Worm (Caenorhabditis elegans) whole organism, early embryonic: ENCODE results near the gene bas-1.

Experiments used
- B0310.2 ChIP-seq: sonication (generic microtip); optimal IDR thresholded peaks from 2 replicates; lab custom pipeline; 2016; ENCODE audit warnings: mild to moderate bottlenecking, missing genetic modification characterization, missing compliant biosample characterization
- F13C5.2 ChIP-seq: sonication (generic microtip); optimal IDR thresholded peaks from 2 replicates; lab custom pipeline; 2017; ENCODE audit warnings: mild to moderate bottlenecking, missing genetic modification characterization, inconsistent platforms, missing compliant biosample characterization
- aly-1 ChIP-seq: sonication (generic microtip); optimal IDR thresholded peaks from 2 replicates; lab custom pipeline; 2016; ENCODE audit warnings: missing genetic modification characterization, missing compliant biosample characterization
- ama-1 ChIP-seq: fragments of 150-350 bp; optimal IDR thresholded peaks from 2 replicates; lab custom pipeline; 2014
- ceh-13 ChIP-seq: fragments of 200-800 bp; sonication (Bioruptor generic); optimal IDR thresholded peaks from 2 replicates; lab custom pipeline; 2018; ENCODE audit warnings: mild to moderate bottlenecking, missing genetic modification characterization, missing compliant biosample characterization
- ceh-36 ChIP-seq: sonication (generic microtip); optimal IDR thresholded peaks from 2 replicates; lab custom pipeline; 2016; ENCODE audit warnings: missing genetic modification characterization, inconsistent platforms, missing compliant biosample characterization
- ets-7 ChIP-seq: sonication (generic microtip); optimal IDR thresholded peaks from 2 replicates; lab custom pipeline; 2016; ENCODE audit warnings: missing genotype, missing genetic modification characterization, missing compliant biosample characterization
- flt-1 ChIP-seq: fragments of 200-800 bp; sonication (Bioruptor generic); IDR thresholded peaks from 2 replicates; pipeline ENCODE4 v1.3.6; 2022; ENCODE audit warnings: missing genetic modification characterization, missing compliant biosample characterization
- hmbx-1 ChIP-seq: sonication (generic microtip); optimal IDR thresholded peaks from 2 replicates; lab custom pipeline; 2016; ENCODE audit warnings: mild to moderate bottlenecking, missing genetic modification characterization, missing compliant biosample characterization
- hmg-4 ChIP-seq: fragments of 200-800 bp; sonication (Bioruptor generic); optimal IDR thresholded peaks from 2 replicates; lab custom pipeline; 2018; ENCODE audit warnings: mild to moderate bottlenecking, missing genetic modification characterization, missing compliant biosample characterization
- hnd-1 ChIP-seq: sonication (generic microtip); optimal IDR thresholded peaks from 2 replicates; lab custom pipeline; 2016; ENCODE audit warnings: missing genetic modification characterization, missing compliant biosample characterization
- pes-1 ChIP-seq: fragments of 200-800 bp; sonication (Bioruptor generic); IDR thresholded peaks from 2 replicates; pipeline ENCODE4 v1.3.6; 2022; ENCODE audit warnings: missing genetic modification reagents, missing genetic modification characterization, missing compliant biosample characterization
- scrt-1 ChIP-seq: fragments of 200-800 bp; sonication (Bioruptor generic); IDR thresholded peaks from 2 replicates; pipeline ENCODE4 v1.3.6; 2022; ENCODE audit warnings: missing genetic modification characterization, missing compliant biosample characterization
- sea-1 ChIP-seq: fragments of 200-800 bp; sonication (Bioruptor generic); conservative IDR thresholded peaks from 2 replicates; pipeline ENCODE4 v1.3.6; 2022; ENCODE audit warnings: missing genetic modification characterization, missing compliant biosample characterization
- tbx-11 ChIP-seq: fragments of 200-800 bp; sonication (Bioruptor generic); IDR thresholded peaks from 2 replicates; pipeline ENCODE4 v1.3.6; 2022; ENCODE audit warnings: missing genetic modification characterization, missing compliant biosample characterization
- tbx-37 ChIP-seq: fragments of 200-800 bp; sonication (Bioruptor generic); conservative IDR thresholded peaks from 2 replicates; pipeline ENCODE4 v1.3.6; 2022; ENCODE audit warnings: missing genetic modification reagents, missing genetic modification characterization, missing compliant biosample characterization
- tra-4 ChIP-seq: sonication (generic microtip); optimal IDR thresholded peaks from 2 replicates; lab custom pipeline; 2017; ENCODE audit warnings: missing genetic modification characterization, missing compliant biosample characterization

bas-1 gene

DNA sequence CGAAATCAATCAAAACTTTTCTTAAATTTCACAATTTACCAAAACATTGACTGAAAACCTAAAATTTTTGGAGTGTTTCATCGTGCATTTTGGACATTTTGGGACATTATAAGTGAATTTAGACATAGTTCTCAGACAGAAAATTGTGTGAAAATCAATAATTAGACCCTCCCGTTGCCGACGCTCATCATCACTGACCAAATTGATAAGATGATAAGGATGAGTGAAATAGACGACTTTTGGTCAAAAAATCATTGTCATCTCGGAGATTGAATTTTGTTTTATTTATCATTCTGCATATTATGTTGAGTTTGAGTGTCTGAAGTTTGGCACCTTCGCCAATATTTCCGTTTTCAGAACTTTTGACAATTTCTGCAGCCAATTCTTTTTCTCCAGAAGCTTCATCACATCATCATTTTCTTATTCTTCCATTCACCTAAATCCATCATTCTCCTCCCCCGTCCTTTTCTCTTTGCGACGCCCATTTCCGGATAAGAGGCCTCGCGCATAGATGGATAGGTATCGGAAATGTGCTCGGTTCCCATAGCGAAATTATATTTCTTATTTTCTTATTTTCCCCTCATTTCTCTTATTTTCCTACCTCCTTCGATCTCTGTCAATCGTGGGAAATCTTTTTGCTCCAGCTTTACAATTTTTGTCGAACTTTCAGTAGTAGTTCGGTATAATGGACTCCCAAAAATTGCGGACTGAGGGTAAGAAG lies at the start of gene bas-1:
bas-1 (plus strand) TSS at position 671 of the 721 bp plus-strand sequence.
- TF ChIP-seq ceh-36 (tag; lab: Kevin White, UChicago) = no peak
- no peak for TF ChIP-seq sea-1 (GFP tag; lab: Robert Waterston, UW)
- no peak for TF ChIP-seq ets-7
- TF ChIP-seq hmg-4 (GFP tag; lab: Kevin White, UChicago) = no peak
- TF ChIP-seq ama-1 = no peak
- TF ChIP-seq ceh-13 (GFP tag; lab: Kevin White, UChicago) = no peak
- TF ChIP-seq flt-1 = no peak
- no peak for TF ChIP-seq tbx-11 (GFP tag; lab: Robert Waterston, UW)
- TF ChIP-seq scrt-1 (GFP tag; lab: Robert Waterston, UW) = no peak
- TF ChIP-seq hnd-1 (tag; lab: Kevin White, UChicago) = no peak
- TF ChIP-seq F13C5.2 = no peak
- no peak for TF ChIP-seq aly-1 (tag; lab: Kevin White, UChicago)
- TF ChIP-seq hmbx-1 (tag; lab: Kevin White, UChicago) = no peak
- no peak for TF ChIP-seq pes-1 (GFP tag; lab: Robert Waterston, UW)
- TF ChIP-seq tbx-37 (GFP tag; lab: Robert Waterston, UW) = no peak
- TF ChIP-seq B0310.2 = no peak

DNA sequence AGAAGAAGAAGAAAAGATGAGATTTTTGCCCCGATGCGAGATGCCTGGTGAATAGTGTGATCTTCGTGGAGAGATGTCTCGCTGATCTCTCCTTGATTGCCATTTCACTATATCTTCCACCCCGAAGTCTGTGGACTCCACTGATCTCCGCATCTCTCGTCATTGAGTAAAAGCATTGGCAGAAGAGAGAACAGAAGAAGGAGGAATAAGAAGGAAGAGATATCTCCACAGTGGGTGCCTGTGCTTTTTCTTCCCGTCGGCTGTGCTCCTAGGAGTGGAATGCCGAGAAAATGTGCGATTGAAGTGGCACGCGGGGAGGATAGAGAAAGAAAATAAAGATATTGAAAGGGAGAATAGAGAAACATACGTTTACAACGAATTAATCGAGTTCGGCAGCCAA lies 48.4 kb upstream of the bas-1 start:
- no peak for TF ChIP-seq tra-4 (tag; lab: Kevin White, UChicago)
- TF ChIP-seq scrt-1 (GFP tag; lab: Robert Waterston, UW) = no peak
- TF ChIP-seq aly-1 (tag; lab: Kevin White, UChicago) = no peak
- TF ChIP-seq flt-1 = no peak
- TF ChIP-seq pes-1 (GFP tag; lab: Robert Waterston, UW) = no peak
- TF ChIP-seq ets-7 = no peak
- TF ChIP-seq hmg-4 (GFP tag; lab: Kevin White, UChicago) = no peak
- no peak for TF ChIP-seq ceh-36 (tag; lab: Kevin White, UChicago)
- TF ChIP-seq tbx-11 (GFP tag; lab: Robert Waterston, UW) = no peak
- TF ChIP-seq hmbx-1 (tag; lab: Kevin White, UChicago) = no peak
- TF ChIP-seq tbx-37 (GFP tag; lab: Robert Waterston, UW) = no peak
- no peak for TF ChIP-seq ama-1
- TF ChIP-seq B0310.2 = no peak

DNA sequence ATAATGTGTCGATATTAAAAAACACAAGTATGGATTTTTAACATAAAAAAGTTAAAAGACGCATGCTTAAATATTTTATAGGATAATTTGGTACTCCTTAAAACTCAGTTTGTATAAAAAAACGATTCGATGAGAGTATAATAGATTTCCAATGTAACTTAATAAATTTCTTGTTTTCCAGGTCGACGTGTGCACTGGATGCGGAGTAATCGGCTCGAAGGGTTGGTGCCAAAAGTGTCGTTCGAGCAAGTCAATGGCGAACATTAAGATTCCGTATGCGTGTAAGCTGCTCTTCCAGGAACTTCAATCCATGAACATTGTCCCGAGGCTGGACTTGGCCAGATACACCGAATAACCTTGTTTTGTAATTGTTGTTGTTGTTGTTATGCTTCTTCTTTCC lies 47.7 kb upstream of the bas-1 start:
- TF ChIP-seq hmbx-1 (tag; lab: Kevin White, UChicago) (no peak), F13C5.2 (no peak), aly-1 (tag; lab: Kevin White, UChicago) (no peak), pes-1 (GFP tag; lab: Robert Waterston, UW) (no peak), hnd-1 (tag; lab: Kevin White, UChicago) (no peak), B0310.2 (no peak), ceh-13 (GFP tag; lab: Kevin White, UChicago) (no peak), flt-1 (no peak), sea-1 (GFP tag; lab: Robert Waterston, UW) (no peak), scrt-1 (GFP tag; lab: Robert Waterston, UW) (no peak)

DNA sequence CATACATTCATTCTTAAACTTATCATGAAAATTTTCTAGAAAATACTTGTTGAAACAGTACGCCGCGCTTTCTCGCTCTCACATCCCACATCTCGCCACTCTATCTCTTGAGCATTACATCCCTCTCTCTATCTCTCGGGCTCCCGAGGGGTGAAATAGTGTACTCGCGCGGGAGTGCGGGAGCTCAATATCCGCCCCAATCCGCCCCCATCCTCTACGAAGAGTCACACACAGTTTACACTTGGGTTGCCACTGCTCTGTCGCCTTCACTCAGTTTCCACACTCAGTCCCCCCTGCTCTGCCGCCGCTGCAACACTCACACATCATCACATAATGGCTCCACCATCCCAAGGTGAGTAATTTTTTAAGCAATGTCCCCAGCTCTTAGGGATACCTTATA lies 47.3 kb upstream of the bas-1 start, which contains the start of gene mlc-3:
mlc-3 (plus strand) TSS at position 227 of the 400 bp plus-strand sequence.
- TF ChIP-seq tbx-37 (GFP tag; lab: Robert Waterston, UW) = 0 out of 2 replicates have a peak, but pooled peaks have one; percentile 2
- peak; percentile 12 for TF ChIP-seq hmg-4 (GFP tag; lab: Kevin White, UChicago)
- TF ChIP-seq sea-1 (GFP tag; lab: Robert Waterston, UW) = no peak
- TF ChIP-seq aly-1 (tag; lab: Kevin White, UChicago) = no peak

DNA sequence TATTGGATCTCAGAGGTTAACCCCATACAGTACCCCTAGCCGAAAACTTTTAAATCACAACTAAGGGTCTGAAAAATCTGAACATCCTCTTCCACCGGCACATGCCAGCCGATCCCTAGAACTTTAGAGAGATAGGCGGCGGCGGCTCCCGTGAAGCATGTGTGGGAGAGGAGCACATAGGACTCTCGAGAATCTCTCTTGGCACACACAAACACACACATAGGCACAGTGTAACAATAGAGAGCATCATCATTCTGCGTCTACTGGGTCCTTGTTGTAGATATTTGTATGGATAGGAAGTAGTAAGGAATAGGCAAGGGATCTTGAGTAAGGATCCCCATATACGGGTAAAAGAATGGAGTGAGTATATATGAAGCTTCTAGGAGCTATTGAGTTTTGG lies 46.4 kb upstream of the bas-1 start:
- TF ChIP-seq tbx-11 (GFP tag; lab: Robert Waterston, UW) (no peak), ets-7 (no peak), ceh-13 (GFP tag; lab: Kevin White, UChicago) (no peak), hmbx-1 (tag; lab: Kevin White, UChicago) (no peak), B0310.2 (no peak), scrt-1 (GFP tag; lab: Robert Waterston, UW) (no peak), flt-1 (no peak), hmg-4 (GFP tag; lab: Kevin White, UChicago) (no peak), aly-1 (tag; lab: Kevin White, UChicago) (no peak), tra-4 (tag; lab: Kevin White, UChicago) (no peak)

DNA sequence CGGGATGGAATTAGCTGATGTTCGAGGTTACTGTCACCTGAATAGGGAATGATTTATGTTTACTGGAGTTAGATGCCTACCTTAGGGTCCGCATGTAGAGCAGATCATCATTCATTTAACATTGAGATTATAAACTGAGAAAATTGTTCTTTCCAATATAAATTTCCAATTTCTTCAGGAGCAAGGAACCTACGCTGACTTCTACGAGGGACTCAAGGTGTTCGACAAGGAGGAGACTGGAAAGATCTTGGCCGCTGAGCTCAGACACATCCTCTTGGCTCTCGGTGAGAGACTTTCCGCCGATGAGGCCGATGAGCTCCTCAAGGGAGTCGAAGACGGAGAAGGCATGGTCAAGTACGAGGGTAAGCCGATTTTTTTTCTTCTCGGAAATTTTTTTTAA lies 45.6 kb upstream of the bas-1 start:
- TF ChIP-seq ceh-13 (GFP tag; lab: Kevin White, UChicago) (no peak), sea-1 (GFP tag; lab: Robert Waterston, UW) (no peak), ets-7 (no peak), tra-4 (tag; lab: Kevin White, UChicago) (no peak), tbx-11 (GFP tag; lab: Robert Waterston, UW) (no peak), scrt-1 (GFP tag; lab: Robert Waterston, UW) (no peak), hmg-4 (GFP tag; lab: Kevin White, UChicago) (no peak), F13C5.2 (no peak)

DNA sequence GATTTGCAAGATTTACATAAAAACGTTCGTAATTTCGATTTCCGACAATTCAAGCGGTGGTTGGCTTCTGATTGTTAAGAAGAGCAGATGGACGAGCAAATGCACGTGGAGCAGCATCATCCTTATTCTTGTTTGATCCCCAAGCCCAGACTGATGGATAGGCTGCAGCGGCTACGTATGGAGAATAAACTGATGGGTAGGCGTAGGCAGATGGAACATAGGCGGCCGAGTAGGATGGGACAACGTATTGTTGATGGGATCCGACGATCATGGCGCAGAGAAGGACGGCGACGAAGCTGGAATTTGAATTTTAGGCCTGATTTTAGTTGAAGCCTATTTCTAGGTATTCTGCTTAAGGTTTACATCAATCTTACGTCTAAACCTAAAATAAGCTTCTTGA lies 43.8 kb upstream of the bas-1 start:
- no peak for TF ChIP-seq ceh-36 (tag; lab: Kevin White, UChicago)
- no peak for TF ChIP-seq B0310.2
- TF ChIP-seq hnd-1 (tag; lab: Kevin White, UChicago) = no peak

DNA sequence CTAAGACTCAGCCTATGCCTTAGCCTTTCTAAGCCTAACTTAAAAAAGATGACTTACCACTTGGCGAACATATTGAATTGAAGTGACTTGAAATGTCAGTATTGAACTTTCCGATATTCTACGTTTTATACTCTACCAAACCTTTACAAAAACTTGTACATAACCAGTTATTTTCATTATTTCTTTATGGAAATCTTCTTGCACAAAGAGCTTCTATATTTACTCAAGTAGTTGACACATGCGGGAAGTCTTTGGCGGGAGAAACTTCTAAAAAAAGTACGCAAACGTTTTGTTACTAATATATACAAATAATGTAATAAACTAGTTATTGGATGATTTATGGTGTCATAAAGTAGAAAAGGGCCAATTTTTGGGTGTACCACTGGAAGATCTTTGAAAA lies 43.4 kb upstream of the bas-1 start, which contains the start of gene nspb-12:
nspb-12 (minus strand) TSS at position 101 of the 400 bp plus-strand sequence.
- TF ChIP-seq tra-4 (tag; lab: Kevin White, UChicago) (no peak), sea-1 (GFP tag; lab: Robert Waterston, UW) (no peak), ceh-36 (tag; lab: Kevin White, UChicago) (no peak), pes-1 (GFP tag; lab: Robert Waterston, UW) (no peak), F13C5.2 (no peak), hmg-4 (GFP tag; lab: Kevin White, UChicago) (no peak), hmbx-1 (tag; lab: Kevin White, UChicago) (no peak), ama-1 (no peak), scrt-1 (GFP tag; lab: Robert Waterston, UW) (no peak), tbx-11 (GFP tag; lab: Robert Waterston, UW) (no peak), hnd-1 (tag; lab: Kevin White, UChicago) (no peak), B0310.2 (no peak)
